Fruit fly (Drosophila melanogaster) whole organism, pupa: ENCODE data around the gene Kots.

Source experiments
- CG10348 ChIP-seq: fragments of 200-800 bp; sonication (Bioruptor generic); IDR thresholded peaks from 2 replicates; pipeline ENCODE4 v1.3.6; 2022; ENCODE audit warnings: missing biosample characterization, missing genetic modification characterization
- CG12605 ChIP-seq: fragments of 200-800 bp; sonication (Bioruptor generic); IDR thresholded peaks from 2 replicates; pipeline ENCODE4 v1.3.6; 2022; ENCODE audit warnings: missing biosample characterization, missing genetic modification characterization
- CG13204 ChIP-seq: fragments of 200-800 bp; sonication (Bioruptor generic); optimal IDR thresholded peaks from 2 replicates; lab custom pipeline; 2018; ENCODE audit warnings: missing biosample characterization, mild to moderate bottlenecking, missing genetic modification characterization, moderate library complexity
- CG14655 ChIP-seq: fragments of 200-800 bp; sonication (Bioruptor generic); optimal IDR thresholded peaks from 3 replicates; lab custom pipeline; 2017; ENCODE audit warnings: mild to moderate bottlenecking, missing biosample characterization, missing genetic modification reagents, missing genetic modification characterization
- CG15710 ChIP-seq: fragments of 200-800 bp; sonication (Bioruptor generic); optimal IDR thresholded peaks from 2 replicates; lab custom pipeline; 2018; ENCODE audit warnings: missing biosample characterization, mild to moderate bottlenecking, missing genetic modification characterization, moderate library complexity
- CG17806 ChIP-seq: fragments of 200-800 bp; sonication (Bioruptor generic); optimal IDR thresholded peaks from 2 replicates; lab custom pipeline; 2018; ENCODE audit warnings: missing biosample characterization, mild to moderate bottlenecking, missing genetic modification characterization, moderate library complexity
- CG32121 ChIP-seq: fragments of 200-800 bp; sonication (Bioruptor generic); IDR thresholded peaks from 2 replicates; pipeline ENCODE4 v1.3.6; 2022; ENCODE audit warnings: missing biosample characterization, missing genetic modification characterization
- CG34367 ChIP-seq: fragments of 200-800 bp; sonication (Bioruptor generic); optimal IDR thresholded peaks from 2 replicates; lab custom pipeline; 2018; ENCODE audit warnings: missing biosample characterization, mild to moderate bottlenecking, missing genetic modification characterization
- CG4496 ChIP-seq: fragments of 200-800 bp; sonication (Bioruptor generic); IDR thresholded peaks from 3 replicates; pipeline ENCODE4 v1.3.6; 2022; ENCODE audit warnings: missing biosample characterization, missing genetic modification characterization
- CG8159 ChIP-seq: fragments of 200-800 bp; sonication (Bioruptor generic); optimal IDR thresholded peaks from 3 replicates; lab custom pipeline; 2018; ENCODE audit warnings: missing biosample characterization, mild to moderate bottlenecking, missing genetic modification characterization, moderate library complexity
- CG8301 ChIP-seq: fragments of 200-800 bp; sonication (Bioruptor generic); optimal IDR thresholded peaks from 2 replicates; lab custom pipeline; 2018; ENCODE audit warnings: missing biosample characterization, mild to moderate bottlenecking, missing genetic modification characterization
- CG9948 ChIP-seq: fragments of 200-800 bp; sonication (Bioruptor generic); optimal IDR thresholded peaks from 2 replicates; lab custom pipeline; 2018; ENCODE audit warnings: missing biosample characterization, mild to moderate bottlenecking, missing genetic modification characterization, moderate library complexity
- D1 ChIP-seq: fragments of 200-800 bp; sonication (Bioruptor generic); optimal IDR thresholded peaks from 2 replicates; lab custom pipeline; 2018; ENCODE audit warnings: missing biosample characterization, mild to moderate bottlenecking, missing genetic modification characterization, moderate library complexity
- EcR ChIP-seq: fragments of 200-800 bp; sonication (Bioruptor generic); optimal IDR thresholded peaks from 3 replicates; lab custom pipeline; 2019; ENCODE audit warnings: missing biosample characterization, missing genetic modification characterization, mild to moderate bottlenecking, moderate library complexity, missing genetic modification reagents
- Ets98B ChIP-seq: fragments of 200-800 bp; sonication (Bioruptor generic); IDR thresholded peaks from 2 replicates; pipeline ENCODE4 v1.3.6; 2022; ENCODE audit warnings: missing biosample characterization, missing genetic modification characterization
- Pif1A ChIP-seq: fragments of 200-800 bp; sonication (Bioruptor generic); optimal IDR thresholded peaks from 3 replicates; lab custom pipeline; 2016; ENCODE audit warnings: missing biosample characterization, missing genetic modification characterization
- Pif1B ChIP-seq: fragments of 200-800 bp; sonication (Bioruptor generic); optimal IDR thresholded peaks from 3 replicates; lab custom pipeline; 2016; ENCODE audit warnings: missing biosample characterization, missing genetic modification characterization
- Snoo ChIP-seq: fragments of 200-800 bp; sonication (Bioruptor generic); optimal IDR thresholded peaks from 3 replicates; lab custom pipeline; 2017; ENCODE audit warnings: missing biosample characterization, mild to moderate bottlenecking, missing genetic modification characterization, inconsistent platforms
- fd96Ca ChIP-seq: fragments of 200-800 bp; sonication (Bioruptor generic); IDR thresholded peaks from 3 replicates; pipeline ENCODE4 v1.3.6; 2022; ENCODE audit warnings: missing biosample characterization, missing genetic modification characterization
- gl ChIP-seq: fragments of 200-800 bp; sonication (Bioruptor generic); optimal IDR thresholded peaks from 2 replicates; lab custom pipeline; 2018; ENCODE audit warnings: missing biosample characterization, mild to moderate bottlenecking, missing genetic modification characterization
- rn ChIP-seq: fragments of 200-800 bp; sonication (Bioruptor generic); IDR thresholded peaks from 2 replicates; pipeline ENCODE4 v1.3.6; 2022; ENCODE audit warnings: missing biosample characterization, missing genetic modification characterization

The Kots gene

dm6 chr3R:13918045-13918444 lies 45.9 kb downstream of the Kots start:
- TF ChIP-seq CG17806 (tag; lab: Kevin White, UChicago) (peak; percentile 28), Pif1B (GFP tag; lab: Kevin White, UChicago) (no peak), CG34367 (tag; lab: Kevin White, UChicago) (peak; percentile 31), CG9948 (tag; lab: Kevin White, UChicago) (peak; percentile 26), rn (no peak), CG14655 (peak; percentile 29), CG8159 (tag; lab: Kevin White, UChicago) (peak; percentile 51), Snoo (tag; lab: Kevin White, UChicago) (no peak), CG10348 (no peak), CG15710 (peak; percentile 42)

dm6 chr3R:13916546-13916945 lies 47.4 kb downstream of the Kots start:
- TF ChIP-seq CG14655, result peak; percentile 30
- TF ChIP-seq CG17806 (tag; lab: Kevin White, UChicago), result peak; percentile 53
- no peak for TF ChIP-seq CG12605 (GFP tag; lab: Robert Waterston, UW)
- peak; percentile 63 for TF ChIP-seq CG34367 (tag; lab: Kevin White, UChicago)
- peak; percentile 77 for TF ChIP-seq CG8159 (tag; lab: Kevin White, UChicago)
- peak; percentile 66 for TF ChIP-seq CG9948 (tag; lab: Kevin White, UChicago)
- TF ChIP-seq CG10348, result no peak
- TF ChIP-seq CG13204 (GFP tag; lab: Kevin White, UChicago), result no peak
- no peak for TF ChIP-seq EcR (GFP tag; lab: Kevin White, UChicago)
- TF ChIP-seq D1 (tag; lab: Kevin White, UChicago), result no peak
- peak; percentile 74 for TF ChIP-seq CG15710
- peak; percentile 35 for TF ChIP-seq gl (tag; lab: Kevin White, UChicago)
- peak; percentile 15 for TF ChIP-seq Pif1A (GFP tag; lab: Kevin White, UChicago)

dm6 chr3R:13915646-13916045 lies 48.3 kb downstream of the Kots start:
- TF ChIP-seq fd96Ca (GFP tag; lab: Robert Waterston, UW), result 0 out of 3 replicates have a peak, but pooled peaks have one; percentile 58
- TF ChIP-seq EcR (GFP tag; lab: Kevin White, UChicago), result no peak
- TF ChIP-seq CG12605 (GFP tag; lab: Robert Waterston, UW), result no peak
- TF ChIP-seq CG8159 (tag; lab: Kevin White, UChicago), result peak; percentile 86
- 0 out of 2 replicates have a peak, but pooled peaks have one; percentile 17 for TF ChIP-seq Ets98B (GFP tag; lab: Robert Waterston, UW)
- TF ChIP-seq CG15710, result peak; percentile 86
- TF ChIP-seq CG13204 (GFP tag; lab: Kevin White, UChicago), result peak; percentile 69
- TF ChIP-seq Snoo (tag; lab: Kevin White, UChicago), result peak; percentile 68
- peak; percentile 40 for TF ChIP-seq CG8301 (tag; lab: Kevin White, UChicago)
- TF ChIP-seq gl (tag; lab: Kevin White, UChicago), result peak; percentile 54
- TF ChIP-seq CG34367 (tag; lab: Kevin White, UChicago), result peak; percentile 71
- no peak for TF ChIP-seq D1 (tag; lab: Kevin White, UChicago)
- TF ChIP-seq CG4496 (GFP tag; lab: Robert Waterston, UW), result peak; percentile 61; the same call in 2 of the 3 replicates
- TF ChIP-seq CG32121 (GFP tag; lab: Robert Waterston, UW), result no peak
- peak; percentile 76 for TF ChIP-seq CG9948 (tag; lab: Kevin White, UChicago)
- peak; percentile 52 for TF ChIP-seq Pif1B (GFP tag; lab: Kevin White, UChicago)
- TF ChIP-seq CG10348, result no peak
- TF ChIP-seq CG14655, result peak; percentile 58
- no peak for TF ChIP-seq rn
- peak; percentile 78 for TF ChIP-seq CG17806 (tag; lab: Kevin White, UChicago)
- peak; percentile 71 for TF ChIP-seq Pif1A (GFP tag; lab: Kevin White, UChicago)

- TF ChIP-seq CG9948 (tag; lab: Kevin White, UChicago) (no peak), Snoo (tag; lab: Kevin White, UChicago) (peak; percentile 54)
Measured at dm6 chr3R:13914760-13915417, 49.1 kb downstream of the Kots start.

dm6 chr3R:13913586-13913985 lies 50.4 kb downstream of the Kots start:
- TF ChIP-seq CG32121 (GFP tag; lab: Robert Waterston, UW) (no peak), CG10348 (no peak), fd96Ca (GFP tag; lab: Robert Waterston, UW) (no peak), CG8301 (tag; lab: Kevin White, UChicago) (no peak), CG4496 (GFP tag; lab: Robert Waterston, UW) (no peak), Ets98B (GFP tag; lab: Robert Waterston, UW) (no peak), Snoo (tag; lab: Kevin White, UChicago) (no peak), EcR (GFP tag; lab: Kevin White, UChicago) (no peak), gl (tag; lab: Kevin White, UChicago) (no peak), CG13204 (GFP tag; lab: Kevin White, UChicago) (no peak), CG9948 (tag; lab: Kevin White, UChicago) (no peak), CG12605 (GFP tag; lab: Robert Waterston, UW) (no peak), CG14655 (no peak), Pif1B (GFP tag; lab: Kevin White, UChicago) (no peak), CG34367 (tag; lab: Kevin White, UChicago) (no peak), rn (no peak), CG15710 (no peak), D1 (tag; lab: Kevin White, UChicago) (no peak), CG8159 (tag; lab: Kevin White, UChicago) (no peak)
